Fruit fly (Drosophila melanogaster): ENCODE data around the gene tub.
A peak's percentile ranks its signal among the peaks of the same experiment; 100 is the strongest.

Gene tub

dm6 chr3R:4426730-4427129 lies 39.2 kb downstream of the tub start, which contains the start of gene CG31525:
TSS of gene CG31525 (plus strand) at chr3R:4427030.
- no peak for TF ChIP-seq CG8319 (GFP tag; optimal IDR thresholded peaks at IDR 0.05)
- TF ChIP-seq CG6276 (GFP tag; optimal IDR thresholded peaks at IDR 0.05), result no peak
- no peak for TF ChIP-seq Met (GFP tag; optimal IDR thresholded peaks at IDR 0.05)
- no peak for TF ChIP-seq fkh (GFP tag; optimal IDR thresholded peaks at IDR 0.05)
- TF ChIP-seq Hr38 (GFP tag; optimal IDR thresholded peaks at IDR 0.05), result no peak
- no peak for TF ChIP-seq CG9139 (GFP tag; optimal IDR thresholded peaks at IDR 0.05)
- no peak for TF ChIP-seq net (GFP tag; optimal IDR thresholded peaks at IDR 0.05)
- TF ChIP-seq achi (GFP tag; optimal IDR thresholded peaks at IDR 0.05), result no peak
- no peak for TF ChIP-seq fd85E (GFP tag; optimal IDR thresholded peaks at IDR 0.05)
- TF ChIP-seq CG31627 (GFP tag; optimal IDR thresholded peaks at IDR 0.05), result no peak
- no peak for TF ChIP-seq dsx (GFP tag; optimal IDR thresholded peaks at IDR 0.05; ENCODE audit: poor library complexity, severe bottlenecking)
- no peak for TF ChIP-seq CG4318 (GFP tag; optimal IDR thresholded peaks at IDR 0.05)
- TF ChIP-seq Hr4 (GFP tag; optimal IDR thresholded peaks at IDR 0.05), result no peak
- no peak for TF ChIP-seq CG11294 (GFP tag; IDR thresholded peaks at IDR 0.05)
- no peak for TF ChIP-seq Gug (GFP tag; IDR thresholded peaks at IDR 0.05)
- no peak for TF ChIP-seq CG6163 (GFP tag; IDR thresholded peaks at IDR 0.05)
- TF ChIP-seq Lpt (GFP tag; optimal IDR thresholded peaks at IDR 0.05), result no peak
- no peak for TF ChIP-seq esn (GFP tag; optimal IDR thresholded peaks at IDR 0.05)
- TF ChIP-seq CG10669 (GFP tag; optimal IDR thresholded peaks at IDR 0.05), result no peak

- TF ChIP-seq fd85E (GFP tag; optimal IDR thresholded peaks at IDR 0.05), result no peak
- peak; percentile 19 for TF ChIP-seq esn (GFP tag; optimal IDR thresholded peaks at IDR 0.05)
Observed at dm6 chr3R:4428585-4429464, 41.3 kb downstream of the tub start, which contains the start of gene srl. TSS of gene srl (minus strand) at chr3R:4429335.

- TF ChIP-seq CG16779 (tag; optimal IDR thresholded peaks at IDR 0.05), result no peak
- TF ChIP-seq esn (GFP tag; optimal IDR thresholded peaks at IDR 0.05), result peak; percentile 75
- TF ChIP-seq Blimp-1 (GFP tag; optimal IDR thresholded peaks at IDR 0.05), result no peak
- TF ChIP-seq Ets21C (GFP tag; optimal IDR thresholded peaks at IDR 0.05), result no peak
- no peak for TF ChIP-seq Hr4 (GFP tag; optimal IDR thresholded peaks at IDR 0.05)
- no peak for TF ChIP-seq CG8632 (GFP tag; optimal IDR thresholded peaks at IDR 0.05)
- no peak for TF ChIP-seq ss (GFP tag; optimal IDR thresholded peaks at IDR 0.05)
- TF ChIP-seq Sox102F (GFP tag; optimal IDR thresholded peaks at IDR 0.05), result no peak
- TF ChIP-seq CG11294 (GFP tag; IDR thresholded peaks at IDR 0.05), result no peak
- no peak for TF ChIP-seq Sox14 (GFP tag; optimal IDR thresholded peaks at IDR 0.05)
- no peak for TF ChIP-seq CG15336 (GFP tag; IDR thresholded peaks at IDR 0.05)
- no peak for TF ChIP-seq Hr39 (GFP tag; optimal IDR thresholded peaks at IDR 0.05)
- TF ChIP-seq fkh (GFP tag; optimal IDR thresholded peaks at IDR 0.05), result no peak
- no peak for TF ChIP-seq CG6792 (GFP tag; optimal IDR thresholded peaks at IDR 0.05)
- TF ChIP-seq Gug (GFP tag; IDR thresholded peaks at IDR 0.05), result no peak
- no peak for TF ChIP-seq Met (GFP tag; optimal IDR thresholded peaks at IDR 0.05)
- no peak for TF ChIP-seq topi (GFP tag; optimal IDR thresholded peaks at IDR 0.05)
- TF ChIP-seq CG3032 (tag; optimal IDR thresholded peaks at IDR 0.05), result peak; percentile 52
- TF ChIP-seq cyc (GFP tag; optimal IDR thresholded peaks at IDR 0.05), result no peak
- TF ChIP-seq CG11762 (GFP tag; optimal IDR thresholded peaks at IDR 0.05; ENCODE audit: insufficient read depth), result no peak
- TF ChIP-seq eg (GFP tag; IDR thresholded peaks at IDR 0.05), result no peak
- peak; percentile 18 for TF ChIP-seq Ets96B (tag; optimal IDR thresholded peaks at IDR 0.05)
- no peak for TF ChIP-seq CG32006 (GFP tag; optimal IDR thresholded peaks at IDR 0.05)
- no peak for TF ChIP-seq Hr38 (GFP tag; optimal IDR thresholded peaks at IDR 0.05)
- TF ChIP-seq CG7368 (GFP tag; optimal IDR thresholded peaks at IDR 0.05), result no peak
- TF ChIP-seq CG11902 (GFP tag; optimal IDR thresholded peaks at IDR 0.05), result no peak
- no peak for TF ChIP-seq CG8319 (GFP tag; optimal IDR thresholded peaks at IDR 0.05)
- TF ChIP-seq CG34406 (GFP tag; optimal IDR thresholded peaks at IDR 0.05), result no peak
- TF ChIP-seq CG8119 (GFP tag; IDR thresholded peaks at IDR 0.05), result no peak
- no peak for TF ChIP-seq spab (GFP tag; optimal IDR thresholded peaks at IDR 0.05)
- no peak for TF ChIP-seq Lpt (GFP tag; optimal IDR thresholded peaks at IDR 0.05)
- peak; percentile 85 for TF ChIP-seq CG6854 (GFP tag; optimal IDR thresholded peaks at IDR 0.05)
- TF ChIP-seq vri (GFP tag; optimal IDR thresholded peaks at IDR 0.05), result no peak
- TF ChIP-seq CG4318 (GFP tag; optimal IDR thresholded peaks at IDR 0.05), result no peak
- no peak for TF ChIP-seq CG3919 (GFP tag; optimal IDR thresholded peaks at IDR 0.05)
- TF ChIP-seq CG10669 (GFP tag; optimal IDR thresholded peaks at IDR 0.05), result no peak
Observed at dm6 chr3R:4433441-4434077, 46.0 kb downstream of the tub start, which contains the start of the genes eIF3a and CG1074. TSS of gene eIF3a (minus strand) at chr3R:4433895. TSS of gene CG1074 (plus strand) at chr3R:4433965.
